Worm (Caenorhabditis elegans) whole organism, mixed stage, embryonic: ENCODE data around the gene C49F5.7.

Source experiments
- M03D4.4 ChIP-seq: sonication (generic microtip); optimal IDR thresholded peaks from 2 replicates; lab custom pipeline; 2017; ENCODE audit warnings: mild to moderate bottlenecking, missing genetic modification characterization, missing compliant biosample characterization
- ceh-43 ChIP-seq: fragments of 200-800 bp; sonication (Bioruptor generic); optimal IDR thresholded peaks from 2 replicates; lab custom pipeline; 2018; ENCODE audit warnings: mild to moderate bottlenecking, missing genetic modification characterization, moderate library complexity, missing compliant biosample characterization
- drap-1 ChIP-seq: fragments of 200-800 bp; sonication (Bioruptor generic); optimal IDR thresholded peaks from 3 replicates; lab custom pipeline; 2018; ENCODE audit warnings: mild to moderate bottlenecking, missing genetic modification characterization, missing compliant biosample characterization
- mab-5 ChIP-seq: fragments of 150-350 bp; optimal IDR thresholded peaks from 2 replicates; lab custom pipeline; 2014; ENCODE audit warnings: missing biosample characterization, missing genetic modification characterization
- mep-1 ChIP-seq: fragments of 150-350 bp; optimal IDR thresholded peaks from 2 replicates; lab custom pipeline; 2017; ENCODE audit warnings: missing biosample characterization, missing genetic modification reagents, missing genetic modification characterization, inconsistent platforms
- nhr-237 ChIP-seq: fragments of 150-350 bp; optimal IDR thresholded peaks from 2 replicates; lab custom pipeline; 2014; ENCODE audit warnings: missing biosample characterization, missing genetic modification characterization
- nhr-28 ChIP-seq: fragments of 150-350 bp; optimal IDR thresholded peaks from 2 replicates; lab custom pipeline; 2014; ENCODE audit warnings: missing biosample characterization, missing genetic modification characterization
- nhr-76 ChIP-seq: sonication (generic microtip); optimal IDR thresholded peaks from 2 replicates; lab custom pipeline; 2017; ENCODE audit warnings: missing biosample characterization, missing genetic modification characterization
- snpc-4 ChIP-seq: fragments of 150-350 bp; optimal IDR thresholded peaks from 2 replicates; lab custom pipeline; 2014; ENCODE audit warnings: missing biosample characterization, missing genetic modification characterization
- unc-39 ChIP-seq: fragments of 150-350 bp; optimal IDR thresholded peaks from 2 replicates; lab custom pipeline; 2014; ENCODE audit warnings: missing biosample characterization, missing genetic modification characterization
- unc-62 ChIP-seq: fragments of 150-350 bp; optimal IDR thresholded peaks from 2 replicates; lab custom pipeline; 2014; ENCODE audit warnings: missing biosample characterization, missing genetic modification reagents, missing genetic modification characterization
- ztf-11 ChIP-seq: fragments of 150-350 bp; optimal IDR thresholded peaks from 2 replicates; lab custom pipeline; 2014; ENCODE audit warnings: missing biosample characterization, missing genetic modification characterization

DNA sequence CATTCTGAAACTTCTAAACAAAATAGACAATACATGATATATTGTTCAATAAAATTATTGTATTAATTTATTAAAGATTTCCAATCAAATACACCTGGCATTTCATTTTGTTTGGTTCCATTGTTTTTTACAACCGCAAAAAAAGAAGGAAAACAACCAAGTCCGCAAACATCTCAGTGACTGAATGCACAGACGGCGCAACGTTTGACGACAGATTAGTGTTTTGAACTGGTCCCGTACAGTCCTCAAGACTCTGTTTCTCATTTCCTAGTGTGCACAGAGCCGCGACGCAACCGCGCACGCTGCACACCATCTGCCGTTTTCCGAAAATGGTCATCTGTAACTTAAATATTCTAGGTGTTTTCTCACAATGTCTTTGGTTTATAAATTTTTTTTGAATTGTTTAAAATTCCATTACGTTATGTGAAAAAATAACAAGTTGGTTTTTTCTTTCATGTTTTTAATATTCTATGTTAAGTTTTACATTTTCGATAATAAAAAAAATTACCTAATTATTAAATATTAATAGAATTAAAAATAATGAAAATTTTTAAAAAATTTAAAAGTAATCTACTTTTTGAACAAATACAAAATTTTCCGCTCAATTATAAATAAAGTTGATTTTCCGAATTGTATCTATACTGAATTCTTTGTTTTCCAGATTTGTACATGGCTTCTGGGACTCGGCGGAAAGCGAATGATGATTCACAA lies 46.2 kb upstream of the C49F5.7 start, which contains the start of gene lsd-1:
- TF ChIP-seq snpc-4 (tag; lab: Kevin White, UChicago) (no peak), unc-39 (tag; lab: Kevin White, UChicago) (no peak), nhr-28 (tag; lab: Kevin White, UChicago) (no peak), nhr-237 (no peak), ztf-11 (tag; lab: Kevin White, UChicago) (no peak), mab-5 (tag; lab: Kevin White, UChicago) (no peak), unc-62 (GFP tag; lab: Kevin White, UChicago) (no peak), ceh-43 (GFP tag; lab: Kevin White, UChicago) (no peak), mep-1 (tag; lab: Kevin White, UChicago) (peak; percentile 29), drap-1 (no peak), nhr-76 (tag; lab: Kevin White, UChicago) (no peak), M03D4.4 (tag; lab: Kevin White, UChicago) (no peak)
